Fruit fly (Drosophila melanogaster) whole organism, prepupa: ENCODE results near the gene CG17359.

Source experiments
- Blimp-1 ChIP-seq: fragments of 200-800 bp; sonication (Bioruptor generic); optimal IDR thresholded peaks from 3 replicates; lab custom pipeline; 2017; ENCODE audit warnings: missing biosample characterization, missing genetic modification characterization, mild to moderate bottlenecking, moderate library complexity, missing genetic modification reagents
- CG11294 ChIP-seq: fragments of 200-800 bp; sonication (Bioruptor generic); IDR thresholded peaks from 2 replicates; pipeline ENCODE4 v1.3.6; 2022; ENCODE audit warnings: missing biosample characterization, missing genetic modification characterization
- CG11762 ChIP-seq: fragments of 200-800 bp; sonication (Bioruptor generic); optimal IDR thresholded peaks from 3 replicates; lab custom pipeline; 2016; ENCODE audit warnings: missing biosample characterization, missing genetic modification characterization; ENCODE audit not compliant: insufficient read depth
- CG11902 ChIP-seq: fragments of 200-800 bp; sonication (Bioruptor generic); optimal IDR thresholded peaks from 3 replicates; lab custom pipeline; 2016; ENCODE audit warnings: missing biosample characterization, missing genetic modification characterization
- CG15336 ChIP-seq: fragments of 200-800 bp; sonication (Bioruptor generic); IDR thresholded peaks from 2 replicates; pipeline ENCODE4 v1.3.6; 2022; ENCODE audit warnings: missing biosample characterization, missing genetic modification characterization
- CG1621 ChIP-seq: fragments of 200-800 bp; sonication (Bioruptor generic); optimal IDR thresholded peaks from 3 replicates; lab custom pipeline; 2018; ENCODE audit warnings: missing biosample characterization, mild to moderate bottlenecking, missing genetic modification characterization
- CG3032 ChIP-seq: fragments of 200-800 bp; optimal IDR thresholded peaks from 2 replicates; lab custom pipeline; 2019; ENCODE audit warnings: missing biosample characterization, mild to moderate bottlenecking, missing genetic modification characterization, moderate library complexity
- CG31627 ChIP-seq: fragments of 200-800 bp; sonication (Bioruptor generic); optimal IDR thresholded peaks from 3 replicates; lab custom pipeline; 2016; ENCODE audit warnings: missing biosample characterization, missing genetic modification characterization
- CG34406 ChIP-seq: fragments of 200-800 bp; sonication (Bioruptor generic); optimal IDR thresholded peaks from 3 replicates; lab custom pipeline; 2016; ENCODE audit warnings: missing biosample characterization, missing genetic modification characterization
- CG3919 ChIP-seq: fragments of 200-800 bp; sonication (Bioruptor generic); optimal IDR thresholded peaks from 3 replicates; lab custom pipeline; 2016; ENCODE audit warnings: missing biosample characterization, missing genetic modification characterization
- CG4318 ChIP-seq: fragments of 200-800 bp; sonication (Bioruptor generic); optimal IDR thresholded peaks from 3 replicates; lab custom pipeline; 2017; ENCODE audit warnings: missing biosample characterization, mild to moderate bottlenecking, missing genetic modification characterization
- CG6276 ChIP-seq: fragments of 200-800 bp; sonication (Bioruptor generic); optimal IDR thresholded peaks from 2 replicates; lab custom pipeline; 2017; ENCODE audit warnings: missing biosample characterization, mild to moderate bottlenecking, missing genetic modification characterization
- CG6792 ChIP-seq: fragments of 200-800 bp; sonication (Bioruptor generic); optimal IDR thresholded peaks from 3 replicates; lab custom pipeline; 2016; ENCODE audit warnings: missing biosample characterization, missing genetic modification characterization
- CG6808 ChIP-seq: fragments of 200-800 bp; sonication (Bioruptor generic); optimal IDR thresholded peaks from 3 replicates; lab custom pipeline; 2017; ENCODE audit warnings: missing biosample characterization, missing genetic modification characterization, mild to moderate bottlenecking, moderate library complexity, missing genetic modification reagents
- CG8119 ChIP-seq: fragments of 200-800 bp; sonication (Bioruptor generic); IDR thresholded peaks from 3 replicates; pipeline ENCODE4 v1.3.6; 2022; ENCODE audit warnings: missing biosample characterization, missing genetic modification characterization
- CG8319 ChIP-seq: fragments of 200-800 bp; sonication (Bioruptor generic); optimal IDR thresholded peaks from 3 replicates; lab custom pipeline; 2016; ENCODE audit warnings: missing biosample characterization, missing genetic modification characterization
- CG8632 ChIP-seq: fragments of 200-800 bp; sonication (Bioruptor generic); optimal IDR thresholded peaks from 3 replicates; lab custom pipeline; 2016; ENCODE audit warnings: missing biosample characterization, missing genetic modification characterization
- Eip75B ChIP-seq: fragments of 200-800 bp; sonication (Bioruptor generic); optimal IDR thresholded peaks from 3 replicates; lab custom pipeline; 2016; ENCODE audit warnings: missing biosample characterization, missing genetic modification characterization
- Eip78C ChIP-seq: fragments of 200-800 bp; sonication (Bioruptor generic); peaks from one replicate; lab custom pipeline; 2016; ENCODE audit warnings: missing biosample characterization, missing genetic modification characterization
- Ets96B ChIP-seq: fragments of 200-800 bp; optimal IDR thresholded peaks from 2 replicates; lab custom pipeline; 2019; ENCODE audit warnings: missing biosample characterization, mild to moderate bottlenecking, missing genetic modification characterization, moderate library complexity
- Gug ChIP-seq: fragments of 200-800 bp; sonication (Bioruptor generic); IDR thresholded peaks from 2 replicates; pipeline ENCODE4 v1.3.6; 2022; ENCODE audit warnings: missing biosample characterization, missing genetic modification characterization
- Hr38 ChIP-seq: sonication (Bioruptor generic); optimal IDR thresholded peaks from 2 replicates; lab custom pipeline; 2016; ENCODE audit warnings: missing biosample characterization, missing genetic modification characterization
- Hr39 ChIP-seq: fragments of 200-800 bp; sonication (Bioruptor generic); optimal IDR thresholded peaks from 2 replicates; lab custom pipeline; 2016; ENCODE audit warnings: missing biosample characterization, missing genetic modification characterization
- Smox ChIP-seq: fragments of 200-800 bp; sonication (Bioruptor generic); optimal IDR thresholded peaks from 3 replicates; lab custom pipeline; 2016; ENCODE audit warnings: missing biosample characterization, missing genetic modification characterization
- Sox14 ChIP-seq: fragments of 200-800 bp; sonication (Bioruptor generic); optimal IDR thresholded peaks from 3 replicates; lab custom pipeline; 2016; ENCODE audit warnings: missing biosample characterization, missing genetic modification characterization
- Sox15 ChIP-seq: fragments of 200-800 bp; sonication (Bioruptor generic); optimal IDR thresholded peaks from 3 replicates; lab custom pipeline; 2016; ENCODE audit warnings: missing biosample characterization, missing genetic modification characterization
- acj6 ChIP-seq: fragments of 200-800 bp; sonication (Bioruptor generic); optimal IDR thresholded peaks from 3 replicates; lab custom pipeline; 2016; ENCODE audit warnings: missing biosample characterization, missing genetic modification characterization
- cyc ChIP-seq: fragments of 200-800 bp; sonication (Bioruptor generic); optimal IDR thresholded peaks from 3 replicates; lab custom pipeline; 2016; ENCODE audit warnings: missing biosample characterization, missing genetic modification characterization
- dac ChIP-seq: fragments of 200-800 bp; sonication (Bioruptor generic); optimal IDR thresholded peaks from 2 replicates; lab custom pipeline; 2017; ENCODE audit warnings: missing biosample characterization, mild to moderate bottlenecking, missing genetic modification characterization
- fkh ChIP-seq: fragments of 200-800 bp; sonication (Bioruptor generic); optimal IDR thresholded peaks from 3 replicates; lab custom pipeline; 2017; ENCODE audit warnings: missing biosample characterization, mild to moderate bottlenecking, missing genetic modification characterization, moderate library complexity
- salr ChIP-seq, 2 experiments: fragments of 200-800 bp; sonication (Bioruptor generic); optimal IDR thresholded peaks; 3 replicates each; lab custom pipeline; 2016 to 2018; ENCODE audit warnings: missing biosample characterization in 2 of 2, missing genetic modification characterization in 2 of 2, mild to moderate bottlenecking in 1 of 2
- spab ChIP-seq: fragments of 200-800 bp; sonication (Bioruptor generic); optimal IDR thresholded peaks from 2 replicates; lab custom pipeline; 2017; ENCODE audit warnings: missing biosample characterization, mild to moderate bottlenecking, missing genetic modification characterization, missing genetic modification reagents
- ss ChIP-seq, 2 experiments: fragments of 200-800 bp; sonication (Bioruptor generic); optimal IDR thresholded peaks; 2 replicates in 1 of 2; 3 replicates in 1 of 2; lab custom pipeline; 2017 to 2018; ENCODE audit warnings: mild to moderate bottlenecking in 2 of 2, missing biosample characterization in 2 of 2, missing genetic modification characterization in 2 of 2, moderate library complexity in 1 of 2
- topi ChIP-seq: fragments of 200-800 bp; sonication (Bioruptor generic); optimal IDR thresholded peaks from 3 replicates; lab custom pipeline; 2016; ENCODE audit warnings: missing biosample characterization, missing genetic modification characterization
- vri ChIP-seq: fragments of 200-800 bp; sonication (Bioruptor generic); optimal IDR thresholded peaks from 3 replicates; lab custom pipeline; 2016; ENCODE audit warnings: missing biosample characterization, mild to moderate bottlenecking, missing genetic modification characterization

The CG17359 gene

DNA sequence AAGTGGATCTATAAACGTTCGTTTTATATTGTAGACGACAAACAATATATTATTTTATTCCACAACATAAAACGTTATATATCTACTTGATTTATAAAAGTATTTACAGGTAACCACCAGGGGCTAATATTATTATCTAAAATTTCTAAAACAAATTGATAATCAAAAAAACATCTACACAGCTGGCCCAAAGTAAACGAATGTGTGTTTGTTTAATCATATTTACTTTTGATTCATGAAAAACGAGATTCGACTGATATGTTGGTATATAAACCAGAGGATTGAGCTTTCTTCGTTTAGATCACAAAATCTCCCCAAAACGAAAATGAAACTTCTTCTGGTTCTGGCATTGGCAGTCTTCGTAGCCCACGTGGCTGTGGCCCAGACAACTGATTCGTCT, 12.7 kb downstream of the CG17359 start, which contains the start of gene CG17362:
TSS of gene CG17362 (plus strand) at position 291 of the 400 bp plus-strand sequence.
- TF ChIP-seq acj6 (GFP tag; lab: Kevin White, UChicago), result no peak
- TF ChIP-seq CG3032 (tag; lab: Kevin White, UChicago), result no peak
- no peak for TF ChIP-seq CG31627 (GFP tag; lab: Kevin White, UChicago)
- no peak for TF ChIP-seq CG3919 (GFP tag; lab: Kevin White, UChicago)
- TF ChIP-seq CG6792 (GFP tag; lab: Kevin White, UChicago), result no peak
- TF ChIP-seq CG8632 (GFP tag; lab: Kevin White, UChicago), result no peak
- TF ChIP-seq Sox15 (GFP tag; lab: Kevin White, UChicago), result no peak
- TF ChIP-seq Sox14, result no peak
- TF ChIP-seq Eip78C (GFP tag; lab: Kevin White, UChicago), result no peak
- TF ChIP-seq CG8119 (GFP tag; lab: Robert Waterston, UW), result no peak
- no peak for TF ChIP-seq Smox
- no peak for TF ChIP-seq Hr39 (GFP tag; lab: Kevin White, UChicago)
- TF ChIP-seq Ets96B, result no peak
- TF ChIP-seq, all 60 proteins: peak for 0

DNA sequence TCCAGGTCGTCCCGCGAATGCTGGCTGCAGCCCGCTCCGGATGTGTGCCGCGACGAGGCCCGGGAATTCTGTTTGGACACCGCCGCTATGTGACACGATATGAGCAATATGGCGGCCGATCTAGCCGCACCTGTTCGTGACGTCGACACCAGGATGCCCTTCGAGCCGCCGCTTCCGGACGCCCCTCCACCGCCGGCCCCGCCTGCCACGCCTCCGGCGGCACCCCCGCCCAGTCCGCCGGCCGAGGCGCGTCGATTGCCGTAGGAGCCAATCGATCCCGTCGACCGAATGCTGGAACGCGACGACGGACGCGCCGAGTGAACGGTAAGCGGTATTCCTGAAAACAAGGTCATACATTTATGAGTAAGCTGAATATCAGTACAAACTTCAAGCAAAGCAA, 16.5 kb downstream of the CG17359 start:
- no peak for TF ChIP-seq cyc (GFP tag; lab: Kevin White, UChicago)
- no peak for TF ChIP-seq CG6808 (GFP tag; lab: Kevin White, UChicago)
- no peak for TF ChIP-seq vri (GFP tag; lab: Kevin White, UChicago)
- TF ChIP-seq topi (GFP tag; lab: Kevin White, UChicago), result no peak
- no peak for TF ChIP-seq CG8632 (GFP tag; lab: Kevin White, UChicago)
- no peak for TF ChIP-seq spab
- TF ChIP-seq CG8319, result no peak
- no peak for TF ChIP-seq Eip75B (GFP tag; lab: Kevin White, UChicago)
- no peak for TF ChIP-seq Hr38 (GFP tag; lab: Kevin White, UChicago)
- no peak for TF ChIP-seq CG4318 (GFP tag; lab: Kevin White, UChicago)
- no peak for TF ChIP-seq fkh (GFP tag; lab: Kevin White, UChicago)
- TF ChIP-seq CG6276 (GFP tag; lab: Kevin White, UChicago), result no peak
- TF ChIP-seq Blimp-1 (GFP tag; lab: Kevin White, UChicago), result no peak
- TF ChIP-seq CG11902 (GFP tag; lab: Kevin White, UChicago), result no peak
- TF ChIP-seq Hr39 (GFP tag; lab: Kevin White, UChicago), result no peak
- TF ChIP-seq ss (GFP tag; optimal IDR thresholded peaks at IDR 0.05; lab: Kevin White, UChicago), result no peak
- TF ChIP-seq CG11762 (GFP tag; lab: Kevin White, UChicago), result no peak
- no peak for TF ChIP-seq CG1621 (tag; lab: Kevin White, UChicago)

DNA sequence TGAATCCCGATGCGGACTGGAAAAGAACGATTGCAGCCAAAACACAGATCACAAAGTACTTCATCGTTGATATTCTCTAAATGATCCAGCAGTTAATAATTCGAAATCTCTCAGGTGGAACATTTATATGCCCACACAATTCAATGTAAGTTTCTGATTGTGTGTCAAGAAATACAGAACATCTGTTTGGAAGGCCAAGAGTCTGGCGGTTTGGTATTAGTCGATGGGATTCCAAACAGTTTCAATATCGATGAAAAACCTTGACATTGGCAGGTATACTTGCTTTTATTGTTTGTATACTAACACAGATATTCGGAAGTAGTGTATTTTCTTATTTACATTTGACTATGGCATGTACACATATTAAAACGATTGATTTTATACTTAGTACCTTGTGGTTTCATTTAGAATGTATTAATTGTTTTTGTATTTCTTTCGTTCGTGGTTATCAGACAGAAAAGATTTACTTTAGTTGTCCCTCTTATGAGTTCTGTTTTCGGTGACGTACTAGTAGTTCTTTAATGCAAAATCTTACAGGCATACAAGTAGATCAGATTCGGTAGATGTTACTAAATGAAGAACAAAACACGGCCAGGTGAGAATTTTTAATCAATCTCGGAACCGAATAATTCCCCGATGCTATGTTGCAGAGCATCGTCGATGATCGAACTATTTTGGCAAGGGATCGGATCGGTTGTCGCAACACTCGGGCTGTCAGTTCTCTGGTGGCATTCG, 25.5 kb downstream of the CG17359 start, which contains the start of the genes CG13738 and Hsc70-1:
TSS of gene CG13738 (minus strand) at position 101 of the 735 bp plus-strand sequence.
TSS of gene Hsc70-1 (plus strand) at position 685 of the 735 bp plus-strand sequence.
- no peak for TF ChIP-seq Hr38 (GFP tag; lab: Kevin White, UChicago)
- no peak for TF ChIP-seq dac (GFP tag; lab: Kevin White, UChicago)
- no peak for TF ChIP-seq salr (GFP tag; optimal IDR thresholded peaks at IDR 0.05; lab: Kevin White, UChicago)
- no peak for TF ChIP-seq CG11294 (GFP tag; lab: Robert Waterston, UW)
- no peak for TF ChIP-seq vri (GFP tag; lab: Kevin White, UChicago)

DNA sequence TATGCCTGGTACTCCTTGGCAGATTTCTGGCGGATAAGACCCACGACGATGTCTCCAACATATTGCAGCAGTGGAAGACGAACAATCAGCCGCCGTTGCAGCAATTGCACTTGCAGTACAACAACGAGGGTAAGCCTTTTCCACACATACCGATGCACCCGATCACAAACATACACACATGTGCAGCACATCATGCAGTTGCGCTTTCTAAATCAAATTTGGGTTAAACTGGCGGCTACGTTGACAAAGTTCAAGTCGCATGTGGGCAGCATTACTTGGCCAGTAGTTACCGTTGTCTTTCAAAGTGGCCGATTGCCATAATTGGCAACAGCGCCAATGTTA, 33.6 kb downstream of the CG17359 start:
- 0 out of 2 replicates have a peak, but pooled peaks have one; percentile 5 for TF ChIP-seq CG15336 (GFP tag; lab: Robert Waterston, UW)
- no peak for TF ChIP-seq Gug
- TF ChIP-seq CG34406 (GFP tag; lab: Kevin White, UChicago), result no peak
